Worm (Caenorhabditis elegans) whole organism, L2 larva: Measurements from ENCODE around the gene dnpp-1.

Source experiments
- R02D3.7 ChIP-seq: fragments of 150-350 bp; optimal IDR thresholded peaks from 2 replicates; lab custom pipeline; 2014; ENCODE audit warnings: missing biosample characterization, missing genetic modification characterization
- aly-2 ChIP-seq: fragments of 150-350 bp; optimal IDR thresholded peaks from 2 replicates; lab custom pipeline; 2014; ENCODE audit warnings: missing biosample characterization, missing genetic modification characterization
- ama-1 ChIP-seq: fragments of 150-350 bp; optimal IDR thresholded peaks from 2 replicates; lab custom pipeline; 2018; ENCODE audit warnings: inconsistent platforms
- blmp-1 ChIP-seq: sonication (generic microtip); optimal IDR thresholded peaks from 2 replicates; lab custom pipeline; 2017; ENCODE audit warnings: missing genetic modification characterization, mild to moderate bottlenecking, missing compliant biosample characterization, antibody characterized with exemption, moderate library complexity; ENCODE audit not compliant: insufficient read depth
- ceh-82 ChIP-seq: fragments of 150-350 bp; optimal IDR thresholded peaks from 2 replicates; lab custom pipeline; 2014; ENCODE audit warnings: missing biosample characterization, missing genetic modification characterization
- lin-13 ChIP-seq: fragments of 150-350 bp; optimal IDR thresholded peaks from 2 replicates; lab custom pipeline; 2014; ENCODE audit warnings: missing biosample characterization, missing genetic modification reagents, missing genetic modification characterization
- lsy-2 ChIP-seq, 2 experiments: fragments of 150-350 bp in 1 of 2; sonication (generic microtip) in 1 of 2; optimal IDR thresholded peaks; 2 replicates each; lab custom pipeline; 2014 to 2017; ENCODE audit warnings: missing biosample characterization in 2 of 2, missing genetic modification characterization in 2 of 2
- nhr-129 ChIP-seq: fragments of 150-350 bp; optimal IDR thresholded peaks from 2 replicates; lab custom pipeline; 2014; ENCODE audit warnings: missing biosample characterization, missing genetic modification characterization
- nhr-77 ChIP-seq: fragments of 150-350 bp; optimal IDR thresholded peaks from 2 replicates; lab custom pipeline; 2014; ENCODE audit warnings: missing biosample characterization, missing genetic modification characterization
- skn-1 ChIP-seq: sonication (generic microtip); optimal IDR thresholded peaks from 2 replicates; lab custom pipeline; 2017; ENCODE audit warnings: missing biosample characterization, missing genetic modification characterization
- unc-62 ChIP-seq: fragments of 150-350 bp; optimal IDR thresholded peaks from 2 replicates; lab custom pipeline; 2014; ENCODE audit warnings: missing biosample characterization, missing genetic modification reagents, missing genetic modification characterization

DNA sequence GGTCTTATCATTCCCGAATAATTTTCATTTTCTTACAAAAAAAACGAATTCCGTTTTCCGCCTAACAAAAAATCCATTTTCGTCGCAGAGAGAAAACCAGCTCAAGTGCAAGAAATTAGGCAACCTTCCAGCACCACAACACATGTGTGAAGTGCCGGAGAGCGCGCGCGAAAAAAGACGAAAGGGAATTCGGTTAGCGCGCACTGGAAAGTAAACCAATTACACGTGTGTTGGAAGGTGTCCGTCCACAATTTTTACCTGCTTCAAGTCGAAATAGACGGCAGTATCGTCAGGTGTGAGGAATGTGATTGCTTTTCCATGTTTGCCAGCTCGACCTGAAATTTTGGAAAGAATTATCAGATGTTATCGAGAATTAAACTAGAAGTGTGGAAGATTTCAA lies 28.9 kb downstream of the dnpp-1 start:
- TF ChIP-seq lsy-2 (tag; optimal IDR thresholded peaks at IDR 0.05; lab: Kevin White, UChicago) (no peak), ama-1 (lab: Kevin White, UChicago) (no peak), nhr-129 (tag; lab: Kevin White, UChicago) (no peak), lin-13 (GFP tag; lab: Kevin White, UChicago) (no peak), nhr-77 (tag; lab: Kevin White, UChicago) (no peak), skn-1 (tag; lab: Kevin White, UChicago) (no peak), unc-62 (no peak), aly-2 (tag; lab: Kevin White, UChicago) (no peak), R02D3.7 (no peak), ceh-82 (tag; lab: Kevin White, UChicago) (no peak), blmp-1 (tag; lab: Kevin White, UChicago) (no peak)
